Fruit fly (Drosophila melanogaster) whole organism, embryonic: ENCODE data around the gene CG31102.

Experiments
- Antp ChIP-seq: fragments of 200-800 bp; sonication (Bioruptor generic); optimal IDR thresholded peaks from 3 replicates; lab custom pipeline; 2016; ENCODE audit warnings: missing biosample characterization, missing genetic modification characterization
- CG10274 ChIP-seq: fragments of 200-800 bp; sonication (Bioruptor generic); optimal IDR thresholded peaks from 3 replicates; lab custom pipeline; 2017; ENCODE audit warnings: missing biosample characterization, mild to moderate bottlenecking, missing genetic modification characterization
- CG11560 ChIP-seq: fragments of 200-800 bp; sonication (Bioruptor generic); IDR thresholded peaks from 3 replicates; pipeline ENCODE4 v1.3.6; 2022; ENCODE audit warnings: missing biosample characterization, missing genetic modification characterization
- CG12219 ChIP-seq: fragments of 200-800 bp; sonication (Bioruptor generic); optimal IDR thresholded peaks from 3 replicates; lab custom pipeline; 2018; ENCODE audit warnings: missing biosample characterization, mild to moderate bottlenecking, missing genetic modification characterization
- CG13287 ChIP-seq: fragments of 200-800 bp; sonication (Bioruptor generic); IDR thresholded peaks from 2 replicates; pipeline ENCODE4 v1.3.6; 2022; ENCODE audit warnings: missing biosample characterization, missing genetic modification characterization; ENCODE audit not compliant: partially characterized antibody
- CG14860 ChIP-seq: fragments of 200-800 bp; sonication (Bioruptor generic); IDR thresholded peaks from 3 replicates; pipeline ENCODE4 v1.3.6; 2022; ENCODE audit warnings: missing biosample characterization, missing genetic modification characterization; ENCODE audit not compliant: partially characterized antibody
- CG14965 ChIP-seq: fragments of 200-800 bp; sonication (Bioruptor generic); optimal IDR thresholded peaks from 2 replicates; lab custom pipeline; 2016; ENCODE audit warnings: missing biosample characterization, missing genetic modification characterization, borderline replicate concordance
- CG15601 ChIP-seq: fragments of 200-800 bp; sonication (Bioruptor generic); optimal IDR thresholded peaks from 3 replicates; lab custom pipeline; 2019; ENCODE audit warnings: missing biosample characterization, mild to moderate bottlenecking, missing genetic modification characterization, moderate library complexity
- CG1792 ChIP-seq: fragments of 200-800 bp; sonication (Bioruptor generic); optimal IDR thresholded peaks from 2 replicates; lab custom pipeline; 2016; ENCODE audit warnings: missing biosample characterization, missing genetic modification characterization
- CG18011 ChIP-seq: fragments of 200-800 bp; sonication (Bioruptor generic); optimal IDR thresholded peaks from 2 replicates; lab custom pipeline; 2017; ENCODE audit warnings: missing biosample characterization, missing genetic modification characterization, mild to moderate bottlenecking, moderate library complexity, missing genotype
- CG3407 ChIP-seq: fragments of 200-800 bp; sonication (Bioruptor generic); optimal IDR thresholded peaks from 2 replicates; lab custom pipeline; 2018; ENCODE audit warnings: missing biosample characterization, mild to moderate bottlenecking, missing genetic modification characterization
- CG4820 ChIP-seq: fragments of 200-800 bp; sonication (Bioruptor generic); optimal IDR thresholded peaks from 3 replicates; lab custom pipeline; 2016; ENCODE audit warnings: missing biosample characterization, missing genetic modification characterization
- CG4854 ChIP-seq: fragments of 200-800 bp; sonication (Bioruptor generic); optimal IDR thresholded peaks from 2 replicates; lab custom pipeline; 2016; ENCODE audit warnings: missing biosample characterization, missing genetic modification characterization, inconsistent platforms
- CG5953 ChIP-seq: fragments of 200-800 bp; sonication (Bioruptor generic); IDR thresholded peaks from 2 replicates; pipeline ENCODE4 v1.3.6; 2022; ENCODE audit warnings: missing biosample characterization, missing genetic modification characterization
- CG6175 ChIP-seq: fragments of 200-800 bp; sonication (Bioruptor generic); IDR thresholded peaks from 3 replicates; pipeline ENCODE4 v1.3.6; 2022; ENCODE audit warnings: missing biosample characterization, missing genetic modification characterization
- CG6683 ChIP-seq: fragments of 200-800 bp; sonication (Bioruptor generic); optimal IDR thresholded peaks from 2 replicates; lab custom pipeline; 2017; ENCODE audit warnings: missing biosample characterization, mild to moderate bottlenecking, missing genetic modification characterization, missing genetic modification reagents
- CG6689 ChIP-seq: fragments of 200-800 bp; sonication (Bioruptor generic); IDR thresholded peaks from 2 replicates; pipeline ENCODE4 v1.3.6; 2022; ENCODE audit warnings: missing biosample characterization, missing genetic modification characterization
- CG6791 ChIP-seq: fragments of 200-800 bp; sonication (Bioruptor generic); IDR thresholded peaks from 3 replicates; pipeline ENCODE4 v1.3.6; 2022; ENCODE audit warnings: missing biosample characterization, missing genetic modification characterization; ENCODE audit not compliant: partially characterized antibody
- CG8388 ChIP-seq: fragments of 200-800 bp; sonication (Bioruptor generic); optimal IDR thresholded peaks from 2 replicates; lab custom pipeline; 2019; ENCODE audit warnings: missing biosample characterization, mild to moderate bottlenecking, missing genetic modification characterization, moderate library complexity
- CG8924 ChIP-seq: fragments of 200-800 bp; optimal IDR thresholded peaks from 3 replicates; lab custom pipeline; 2019; ENCODE audit warnings: missing biosample characterization, mild to moderate bottlenecking, missing genetic modification characterization, moderate library complexity
- CrebB ChIP-seq: fragments of 200-800 bp; sonication (Bioruptor generic); optimal IDR thresholded peaks from 3 replicates; lab custom pipeline; 2018; ENCODE audit warnings: missing biosample characterization, mild to moderate bottlenecking, missing genetic modification characterization
- H2.0 ChIP-seq: fragments of 200-800 bp; sonication (Bioruptor generic); IDR thresholded peaks from 2 replicates; pipeline ENCODE4 v1.3.6; 2022; ENCODE audit warnings: missing biosample characterization, missing genetic modification characterization
- Hr3 ChIP-seq: fragments of 200-800 bp; sonication (Bioruptor generic); optimal IDR thresholded peaks from 3 replicates; lab custom pipeline; 2016; ENCODE audit warnings: missing biosample characterization, missing genetic modification characterization
- MESR4 ChIP-seq: fragments of 200-800 bp; sonication (Bioruptor generic); optimal IDR thresholded peaks from 2 replicates; lab custom pipeline; 2018; ENCODE audit warnings: missing biosample characterization, mild to moderate bottlenecking, missing genetic modification characterization, moderate library complexity
- MTF-1 ChIP-seq: fragments of 200-800 bp; sonication (Bioruptor generic); optimal IDR thresholded peaks from 2 replicates; lab custom pipeline; 2018; ENCODE audit warnings: missing biosample characterization, mild to moderate bottlenecking, missing genetic modification characterization, borderline replicate concordance
- NC2α ChIP-seq: fragments of 200-800 bp; sonication (Bioruptor generic); optimal IDR thresholded peaks from 2 replicates; lab custom pipeline; 2016; ENCODE audit warnings: missing biosample characterization, missing genetic modification characterization
- Ssrp ChIP-seq: fragments of 200-800 bp; sonication (Bioruptor generic); optimal IDR thresholded peaks from 2 replicates; lab custom pipeline; 2018; ENCODE audit warnings: missing biosample characterization, mild to moderate bottlenecking, missing genetic modification characterization, moderate library complexity
- YL-1 ChIP-seq: fragments of 200-800 bp; sonication (Bioruptor generic); optimal IDR thresholded peaks from 3 replicates; lab custom pipeline; 2017; ENCODE audit warnings: missing biosample characterization, mild to moderate bottlenecking, missing genetic modification characterization
- aop ChIP-seq: fragments of 200-800 bp; sonication (Bioruptor generic); IDR thresholded peaks from 2 replicates; pipeline ENCODE4 v1.3.6; 2022; ENCODE audit warnings: missing biosample characterization, missing genetic modification characterization
- bab2 ChIP-seq: fragments of 200-800 bp; sonication (Bioruptor generic); optimal IDR thresholded peaks from 2 replicates; lab custom pipeline; 2016; ENCODE audit warnings: missing biosample characterization, missing genetic modification characterization
- bsh ChIP-seq, 2 experiments: fragments of 200-800 bp; sonication (Bioruptor generic); optimal IDR thresholded peaks; 2 replicates each; lab custom pipeline; 2017 to 2018; ENCODE audit warnings: mild to moderate bottlenecking in 2 of 2, missing biosample characterization in 2 of 2, missing genetic modification characterization in 2 of 2, moderate library complexity in 1 of 2
- esg ChIP-seq: fragments of 200-800 bp; sonication (Bioruptor generic); conservative IDR thresholded peaks from 2 replicates; pipeline ENCODE4 v1.3.6; 2022; ENCODE audit warnings: missing biosample characterization, missing genetic modification characterization
- exex ChIP-seq: fragments of 200-800 bp; sonication (Bioruptor generic); optimal IDR thresholded peaks from 4 replicates; lab custom pipeline; 2018; ENCODE audit warnings: missing biosample characterization, mild to moderate bottlenecking, missing genetic modification characterization, moderate library complexity
- grau ChIP-seq: fragments of 200-800 bp; optimal IDR thresholded peaks from 3 replicates; lab custom pipeline; 2019; ENCODE audit warnings: missing biosample characterization, mild to moderate bottlenecking, missing genetic modification characterization, moderate library complexity
- grn ChIP-seq: fragments of 200-800 bp; sonication (Bioruptor generic); optimal IDR thresholded peaks from 3 replicates; lab custom pipeline; 2017; ENCODE audit warnings: missing biosample characterization, missing genetic modification characterization
- gro ChIP-seq: fragments of 200-800 bp; sonication (Bioruptor generic); optimal IDR thresholded peaks from 2 replicates; lab custom pipeline; 2016; ENCODE audit warnings: missing biosample characterization, missing genetic modification characterization
- gsb-n ChIP-seq: fragments of 200-800 bp; sonication (Bioruptor generic); optimal IDR thresholded peaks from 3 replicates; lab custom pipeline; 2018; ENCODE audit warnings: missing biosample characterization, mild to moderate bottlenecking, missing genetic modification characterization
- hb ChIP-seq: fragments of 200-800 bp; sonication (Bioruptor generic); IDR thresholded peaks from 3 replicates; pipeline ENCODE4 v1.3.6; 2022; ENCODE audit warnings: missing biosample characterization, missing genetic modification characterization; ENCODE audit not compliant: partially characterized antibody
- her ChIP-seq: fragments of 200-800 bp; sonication (Bioruptor generic); optimal IDR thresholded peaks from 2 replicates; lab custom pipeline; 2016; ENCODE audit warnings: missing biosample characterization, missing genetic modification characterization
- jing ChIP-seq: fragments of 200-800 bp; sonication (Bioruptor generic); optimal IDR thresholded peaks from 2 replicates; lab custom pipeline; 2018; ENCODE audit warnings: missing biosample characterization, mild to moderate bottlenecking, missing genetic modification characterization
- lbe ChIP-seq: fragments of 200-800 bp; sonication (Bioruptor generic); optimal IDR thresholded peaks from 2 replicates; lab custom pipeline; 2016; ENCODE audit warnings: missing biosample characterization, mild to moderate bottlenecking, missing genetic modification characterization
- nerfin-1 ChIP-seq: fragments of 200-800 bp; sonication (Bioruptor generic); optimal IDR thresholded peaks from 3 replicates; lab custom pipeline; 2019; ENCODE audit warnings: missing biosample characterization, mild to moderate bottlenecking, missing genetic modification characterization, moderate library complexity
- odd ChIP-seq: fragments of 200-800 bp; sonication (Bioruptor generic); optimal IDR thresholded peaks from 2 replicates; lab custom pipeline; 2017; ENCODE audit warnings: missing biosample characterization, mild to moderate bottlenecking, missing genetic modification characterization
- peb ChIP-seq: fragments of 200-800 bp; sonication (Bioruptor generic); IDR thresholded peaks from 2 replicates; pipeline ENCODE4 v1.3.6; 2022; ENCODE audit warnings: missing biosample characterization, missing genetic modification characterization
- pnt ChIP-seq: fragments of 200-800 bp; sonication (Bioruptor generic); optimal IDR thresholded peaks from 3 replicates; lab custom pipeline; 2016; ENCODE audit warnings: missing biosample characterization, missing genetic modification characterization
- run ChIP-seq: fragments of 200-800 bp; sonication (Bioruptor generic); optimal IDR thresholded peaks from 3 replicates; lab custom pipeline; 2018; ENCODE audit warnings: missing biosample characterization, mild to moderate bottlenecking, missing genetic modification characterization
- sens ChIP-seq: fragments of 200-800 bp; sonication (Bioruptor generic); peaks from one replicate; lab custom pipeline; 2016; ENCODE audit warnings: missing biosample characterization, missing genetic modification characterization
- vnd ChIP-seq: fragments of 200-800 bp; sonication (Bioruptor generic); IDR thresholded peaks from 3 replicates; pipeline ENCODE4 v1.3.6; 2022; ENCODE audit warnings: missing biosample characterization, missing genetic modification characterization; ENCODE audit not compliant: partially characterized antibody
- zf30C ChIP-seq: fragments of 200-800 bp; sonication (Bioruptor generic); optimal IDR thresholded peaks from 3 replicates; lab custom pipeline; 2018; ENCODE audit warnings: missing biosample characterization, mild to moderate bottlenecking, missing genetic modification characterization

CG31102 gene

dm6 chr3R:25247379-25247869 lies 48.0 kb downstream of the CG31102 start, which contains the start of the genes RpS27 and Nup37 (continued):
- peak; percentile 98 for TF ChIP-seq CG1792 (GFP tag; lab: Kevin White, UChicago)
- peak; percentile 91 for TF ChIP-seq pnt (GFP tag; lab: Kevin White, UChicago)
- peak; percentile 84 for TF ChIP-seq esg (GFP tag; lab: Robert Waterston, UW)
- peak; percentile 100 for TF ChIP-seq YL-1 (GFP tag; lab: Kevin White, UChicago)
- TF ChIP-seq NC2α (GFP tag; lab: Kevin White, UChicago), result peak; percentile 98
- peak; percentile 50 to 93 for TF ChIP-seq bsh (GFP tag; optimal IDR thresholded peaks at IDR 0.05; lab: Kevin White, UChicago)
- TF ChIP-seq bab2 (GFP tag; lab: Kevin White, UChicago), result peak; percentile 97
- peak; percentile 99 for TF ChIP-seq MTF-1 (GFP tag; lab: Kevin White, UChicago)
- peak; percentile 94 for TF ChIP-seq jing (GFP tag; lab: Kevin White, UChicago)
- TF ChIP-seq CG12219, result peak; percentile 95
- peak; percentile 88 for TF ChIP-seq exex (tag; lab: Kevin White, UChicago)
- TF ChIP-seq Ssrp (tag; lab: Kevin White, UChicago), result peak; percentile 92
- peak; percentile 89 for TF ChIP-seq CG11560
- TF ChIP-seq CrebB (tag; lab: Kevin White, UChicago), result peak; percentile 99
- peak; percentile 98 for TF ChIP-seq Antp (GFP tag; lab: Kevin White, UChicago)
- TF ChIP-seq aop, result peak; percentile 80; the same call in 1 of the 2 replicates
- TF ChIP-seq gsb-n (tag; lab: Kevin White, UChicago), result peak; percentile 95
- peak; percentile 94 for TF ChIP-seq CG6683 (GFP tag; lab: Kevin White, UChicago)
- TF ChIP-seq CG6175 (GFP tag; lab: Robert Waterston, UW), result peak; percentile 98
- peak; percentile 99 for TF ChIP-seq sens
- TF ChIP-seq lbe, result peak; percentile 91
- TF ChIP-seq MESR4 (GFP tag; lab: Kevin White, UChicago), result peak; percentile 99
- peak; percentile 92 for TF ChIP-seq grau
- TF ChIP-seq CG8924 (tag; lab: Kevin White, UChicago), result peak; percentile 93
- peak; percentile 61 for TF ChIP-seq zf30C (GFP tag; lab: Kevin White, UChicago)
- no peak for TF ChIP-seq CG14860 (GFP tag; lab: Robert Waterston, UW)
- peak; percentile 98 for TF ChIP-seq CG4854 (GFP tag; lab: Kevin White, UChicago)
- TF ChIP-seq CG14965 (GFP tag; lab: Kevin White, UChicago), result peak; percentile 91
- TF ChIP-seq hb (GFP tag; lab: Robert Waterston, UW), result no peak
- TF ChIP-seq CG6791, result peak; percentile 32; the same call in 1 of the 3 replicates
- TF ChIP-seq CG15601 (tag; lab: Kevin White, UChicago), result peak; percentile 94
- peak; percentile 96 for TF ChIP-seq grn (GFP tag; lab: Kevin White, UChicago)
- peak; percentile 90 for TF ChIP-seq run
- TF ChIP-seq CG4820 (GFP tag; lab: Kevin White, UChicago), result peak; percentile 97
- TF ChIP-seq peb, result peak; percentile 89
- peak; percentile 97 for TF ChIP-seq gro (GFP tag; lab: Kevin White, UChicago)
- TF ChIP-seq CG10274 (GFP tag; lab: Kevin White, UChicago), result peak; percentile 96
- peak; percentile 99 for TF ChIP-seq odd (GFP tag; lab: Kevin White, UChicago)
- peak; percentile 97 for TF ChIP-seq H2.0 (GFP tag; lab: Robert Waterston, UW)
- peak; percentile 98 for TF ChIP-seq CG3407
- peak; percentile 91 for TF ChIP-seq CG6689 (GFP tag; lab: Robert Waterston, UW)
- peak; percentile 97 for TF ChIP-seq her (GFP tag; lab: Kevin White, UChicago)
- TF ChIP-seq CG8388 (GFP tag; lab: Kevin White, UChicago), result peak; percentile 89
- peak; percentile 92 for TF ChIP-seq CG18011 (GFP tag; lab: Kevin White, UChicago)
- TF ChIP-seq Hr3 (GFP tag; lab: Kevin White, UChicago), result peak; percentile 96
- TF ChIP-seq CG13287, result peak; percentile 14; the same call in 1 of the 2 replicates
- no peak for TF ChIP-seq vnd
- TF ChIP-seq nerfin-1 (tag; lab: Kevin White, UChicago), result peak; percentile 94
- TF ChIP-seq CG5953, result peak; percentile 96
